Worm (Caenorhabditis elegans) whole organism, young adult: Measurements from ENCODE around the gene mtm-5.

Experiments
- F55B11.4 ChIP-seq: sonication (generic microtip); optimal IDR thresholded peaks from 2 replicates; lab custom pipeline; 2016; ENCODE audit warnings: missing compliant biosample characterization, missing genetic modification characterization, borderline replicate concordance; ENCODE audit not compliant: insufficient read depth
- T26A5.8 ChIP-seq: sonication (generic microtip); optimal IDR thresholded peaks from 2 replicates; lab custom pipeline; 2016; ENCODE audit warnings: missing genetic modification characterization, missing compliant biosample characterization
- Y56A3A.18 ChIP-seq: fragments of 200-800 bp; sonication (Bioruptor generic); IDR thresholded peaks from 2 replicates; pipeline ENCODE4 v1.3.6; 2022; ENCODE audit warnings: missing genetic modification reagents, missing genetic modification characterization, missing compliant biosample characterization
- ama-1 ChIP-seq, 3 experiments: fragments of 150-350 bp in 1 of 3; sonication (generic microtip) in 2 of 3; optimal IDR thresholded peaks; 2 replicates each; lab custom pipeline; 2014 to 2018; ENCODE audit warnings: missing biosample characterization in 2 of 3, missing genetic modification characterization in 2 of 3, missing genetic modification reagents in 2 of 3
- ceh-100 ChIP-seq: fragments of 200-800 bp; sonication (Bioruptor generic); IDR thresholded peaks from 2 replicates; pipeline ENCODE4 v1.3.6; 2022; ENCODE audit warnings: missing genetic modification reagents, missing genetic modification characterization, missing compliant biosample characterization
- him-1 ChIP-seq: sonication (generic microtip); optimal IDR thresholded peaks from 2 replicates; lab custom pipeline; 2016; ENCODE audit warnings: missing genotype, missing genetic modification reagents, missing genetic modification characterization, missing compliant biosample characterization
- mel-28 ChIP-seq: sonication (generic microtip); optimal IDR thresholded peaks from 2 replicates; lab custom pipeline; 2016; ENCODE audit warnings: borderline replicate concordance, mild to moderate bottlenecking, missing genetic modification characterization, missing compliant biosample characterization
- somi-1 ChIP-seq: fragments of 200-800 bp; sonication (Bioruptor generic); optimal IDR thresholded peaks from 2 replicates; lab custom pipeline; 2018; ENCODE audit warnings: mild to moderate bottlenecking, missing genetic modification characterization, missing compliant biosample characterization

ce11 chrX:5243382-5243979, at the start of gene mtm-5:
- TF ChIP-seq somi-1 (no peak), mel-28 (tag; lab: Kevin White, UChicago) (no peak), ceh-100 (GFP tag; lab: Robert Waterston, UW) (no peak), ama-1 (optimal IDR thresholded peaks at IDR 0.05; lab: Kevin White, UChicago) (no peak), ama-1 (GFP tag; optimal IDR thresholded peaks at IDR 0.05; lab: Kevin White, UChicago) (no peak), Y56A3A.18 (GFP tag; lab: Robert Waterston, UW) (no peak), him-1 (no peak), F55B11.4 (no peak), T26A5.8 (tag; lab: Kevin White, UChicago) (no peak)
